Worm (Caenorhabditis elegans): ENCODE results near the gene C05C8.7.
A peak's percentile ranks its signal among the peaks of the same experiment; 100 is the strongest.

C05C8.7 gene

ce11 chrV:7234726-7235125, 12.1 kb downstream of the C05C8.7 start, which contains the start of gene C05C8.5:
Gene C05C8.5 (minus strand): TSS chrV:7234826.
- no peak for TF ChIP-seq lir-1 (GFP tag; conservative IDR thresholded peaks at IDR 0.05)
- TF ChIP-seq Y53F4B.3 (GFP tag; IDR thresholded peaks at IDR 0.05): no peak
- TF ChIP-seq T26A5.8 (tag; optimal IDR thresholded peaks at IDR 0.05): no peak
- TF ChIP-seq F57A8.1 (GFP tag; optimal IDR thresholded peaks at IDR 0.05): no peak
- TF ChIP-seq cebp-2 (GFP tag; IDR thresholded peaks at IDR 0.05): no peak

ce11 chrV:7231524-7231923, 15.3 kb downstream of the C05C8.7 start:
- TF ChIP-seq sea-2 (GFP tag; IDR thresholded peaks at IDR 0.05): no peak
- TF ChIP-seq zim-3 (tag; optimal IDR thresholded peaks at IDR 0.05): no peak
- no peak for TF ChIP-seq F39B2.1 (GFP tag; IDR thresholded peaks at IDR 0.05)
- no peak for TF ChIP-seq ceh-58 (GFP tag; IDR thresholded peaks at IDR 0.05)
- TF ChIP-seq egrh-3 (GFP tag; IDR thresholded peaks at IDR 0.05): no peak
- no peak for TF ChIP-seq egl-18 (GFP tag; IDR thresholded peaks at IDR 0.05)
- TF ChIP-seq aptf-2 (GFP tag; conservative IDR thresholded peaks at IDR 0.05): no peak
- no peak for TF ChIP-seq B0336.3 (GFP tag; IDR thresholded peaks at IDR 0.05)
- no peak for TF ChIP-seq nhr-27 (tag; optimal IDR thresholded peaks at IDR 0.05)
- TF ChIP-seq dpff-1 (tag; optimal IDR thresholded peaks at IDR 0.05): no peak
- TF ChIP-seq tlf-1 (GFP tag; optimal IDR thresholded peaks at IDR 0.05): no peak
- no peak for TF ChIP-seq ztf-26 (tag; optimal IDR thresholded peaks at IDR 0.05)
- TF ChIP-seq snpc-3.4 (tag; optimal IDR thresholded peaks at IDR 0.05): no peak
- no peak for TF ChIP-seq ztf-25 (GFP tag; IDR thresholded peaks at IDR 0.05)
- TF ChIP-seq ceh-79 (tag; optimal IDR thresholded peaks at IDR 0.05): no peak
- TF ChIP-seq madf-3 (GFP tag; IDR thresholded peaks at IDR 0.05): no peak
- no peak for TF ChIP-seq dox-1 (GFP tag; IDR thresholded peaks at IDR 0.05)

- TF ChIP-seq ceh-58 (GFP tag; IDR thresholded peaks at IDR 0.05) (no peak), sdz-38 (tag; optimal IDR thresholded peaks at IDR 0.05) (no peak), nhr-80 (tag; optimal IDR thresholded peaks at IDR 0.05) (no peak), mel-28 (tag; optimal IDR thresholded peaks at IDR 0.05; ENCODE audit: borderline replicate concordance) (no peak), nfyb-1 (GFP tag; IDR thresholded peaks at IDR 0.05) (no peak), D2030.7 (GFP tag; IDR thresholded peaks at IDR 0.05) (no peak), hlh-26 (GFP tag; conservative IDR thresholded peaks at IDR 0.05) (no peak), madf-3 (GFP tag; IDR thresholded peaks at IDR 0.05) (no peak), athp-1 (tag; optimal IDR thresholded peaks at IDR 0.05) (no peak), bed-2 (GFP tag; IDR thresholded peaks at IDR 0.05) (no peak), cebp-2 (GFP tag; IDR thresholded peaks at IDR 0.05) (no peak), dpl-1 (GFP tag; optimal IDR thresholded peaks at IDR 0.05) (no peak), let-526 (GFP tag; IDR thresholded peaks at IDR 0.05) (no peak), lin-54 (GFP tag; optimal IDR thresholded peaks at IDR 0.05) (peak; percentile 14), Y95B8A.8 (GFP tag; IDR thresholded peaks at IDR 0.05) (no peak), ama-1 (optimal IDR thresholded peaks at IDR 0.05) (no peak), ama-1 (GFP tag; optimal IDR thresholded peaks at IDR 0.05) (no peak), xnd-1 (tag; optimal IDR thresholded peaks at IDR 0.05) (no peak), lsy-27 (tag; optimal IDR thresholded peaks at IDR 0.05; ENCODE audit: borderline replicate concordance, insufficient read depth) (no peak), egrh-3 (GFP tag; IDR thresholded peaks at IDR 0.05) (0 out of 2 replicates have a peak, but pooled peaks have one; percentile 34), F33H1.4 (GFP tag; IDR thresholded peaks at IDR 0.05) (no peak), snpc-3.4 (tag; optimal IDR thresholded peaks at IDR 0.05) (peak; percentile 62), Y56A3A.18 (GFP tag; IDR thresholded peaks at IDR 0.05) (no peak), attf-3 (GFP tag; conservative IDR thresholded peaks at IDR 0.05) (0 out of 2 replicates have a peak, but pooled peaks have one; percentile 37), akir-1 (GFP tag; optimal IDR thresholded peaks at IDR 0.05) (no peak), atf-7 (tag; optimal IDR thresholded peaks at IDR 0.05) (no peak), K12H6.12 (tag; optimal IDR thresholded peaks at IDR 0.05) (no peak), hsf-1 (GFP tag; IDR thresholded peaks at IDR 0.05) (no peak), snpc-1.1 (tag; optimal IDR thresholded peaks at IDR 0.05; ENCODE audit: insufficient read depth) (peak; percentile 50), attf-6 (GFP tag; IDR thresholded peaks at IDR 0.05) (no peak)
These were observed 16.0 kb downstream of the C05C8.7 start, which contains the start of the genes gei-6 and krr-1 for ce11 chrV:7230847-7231246. Gene gei-6 (minus strand): TSS chrV:7230848. Gene krr-1 (plus strand): TSS chrV:7231190.
